Worm (Caenorhabditis elegans): Measurements from ENCODE around the gene W05H9.2.

DNA sequence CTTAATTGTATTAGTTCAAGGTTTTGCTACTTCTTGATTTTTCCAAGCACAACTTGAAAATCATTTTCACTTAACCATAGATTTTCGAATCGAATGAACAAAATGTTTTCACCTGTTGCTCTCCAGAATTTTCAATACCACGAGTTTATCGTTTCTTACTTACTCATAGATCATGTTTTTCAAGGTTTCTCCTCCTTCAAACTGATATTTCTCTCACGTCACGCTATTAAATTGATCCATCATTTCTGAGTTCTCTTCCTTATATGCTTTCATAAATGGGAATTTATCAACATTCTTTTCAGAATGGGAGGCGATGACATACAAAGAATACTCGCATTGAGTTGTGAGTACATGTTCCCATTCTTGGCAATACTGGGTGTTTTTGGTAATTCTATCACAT, 44.6 kb downstream of the W05H9.2 start, which contains the start of gene npr-38:
- TF ChIP-seq unc-86 (tag; optimal IDR thresholded peaks at IDR 0.05): no peak
- no peak for TF ChIP-seq ceh-90 (tag; optimal IDR thresholded peaks at IDR 0.05)
- no peak for TF ChIP-seq mab-9 (GFP tag; IDR thresholded peaks at IDR 0.05)
- no peak for TF ChIP-seq ceh-82 (tag; optimal IDR thresholded peaks at IDR 0.05)
- no peak for TF ChIP-seq zip-4 (GFP tag; optimal IDR thresholded peaks at IDR 0.05)
- no peak for TF ChIP-seq sptf-1 (tag; optimal IDR thresholded peaks at IDR 0.05)
- TF ChIP-seq hlh-17 (GFP tag; optimal IDR thresholded peaks at IDR 0.05; ENCODE audit: borderline replicate concordance): no peak
- no peak for TF ChIP-seq jun-1 (tag; optimal IDR thresholded peaks at IDR 0.05)

All from whole organism, L1 larva.